Fruit fly (Drosophila melanogaster) ovary, adult (tissue): Measurements from ENCODE around the gene CG17982.

ENCODE experiments used
- CG17801 ChIP-seq: fragments of 200-800 bp; optimal IDR thresholded peaks from 2 replicates; lab custom pipeline; 2019; ENCODE audit warnings: missing biosample characterization, mild to moderate bottlenecking, missing genetic modification characterization, moderate library complexity; ENCODE audit not compliant: partially characterized antibody

The CG17982 gene

DNA sequence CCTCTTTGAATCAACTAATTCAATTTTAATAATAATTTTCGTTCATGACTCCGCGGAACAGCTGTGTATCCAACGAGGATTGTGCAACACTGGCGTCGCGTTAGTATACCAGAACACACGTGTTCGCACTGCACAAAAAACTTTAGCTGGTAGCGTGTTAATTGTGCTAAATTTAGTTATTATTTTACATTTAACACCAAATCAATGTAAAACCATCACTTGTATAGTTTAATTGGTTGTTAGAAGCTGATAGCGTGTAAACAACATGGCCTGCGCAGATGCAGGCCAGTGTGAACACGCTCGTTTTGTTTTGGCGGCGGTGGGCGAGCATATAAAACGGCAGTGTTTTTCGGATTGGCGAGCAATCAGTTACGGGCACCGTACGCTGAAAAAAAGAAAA lies 13.7 kb upstream of the CG17982 start, which contains the start of the genes Traf6 and GIIIspla2:
Traf6 (minus strand) TSS at position 93 of the 400 bp plus-strand sequence.
GIIIspla2 (plus strand) TSS at position 335 of the 400 bp plus-strand sequence.
- TF ChIP-seq CG17801 (GFP tag; lab: Kevin White, UChicago), result peak; percentile 72

- no peak for TF ChIP-seq CG17801 (GFP tag; lab: Kevin White, UChicago)
Measured at dm6 chrX:8152718-8153117, 9.1 kb upstream of the CG17982 start, which contains the start of gene CG18262. Gene CG18262, plus strand, starts transcription at chrX:8152948.

- TF ChIP-seq CG17801 (GFP tag; lab: Kevin White, UChicago), result no peak
Measured at dm6 chrX:8152077-8152476, 8.4 kb upstream of the CG17982 start, which contains the start of gene Gbeta5. Gene Gbeta5, minus strand, starts transcription at chrX:8152275.

dm6 chrX:8148556-8148955 lies 4.9 kb upstream of the CG17982 start, which contains the start of gene CG10959:
Gene CG10959, plus strand, starts transcription at chrX:8148783.
- no peak for TF ChIP-seq CG17801 (GFP tag; lab: Kevin White, UChicago)

DNA sequence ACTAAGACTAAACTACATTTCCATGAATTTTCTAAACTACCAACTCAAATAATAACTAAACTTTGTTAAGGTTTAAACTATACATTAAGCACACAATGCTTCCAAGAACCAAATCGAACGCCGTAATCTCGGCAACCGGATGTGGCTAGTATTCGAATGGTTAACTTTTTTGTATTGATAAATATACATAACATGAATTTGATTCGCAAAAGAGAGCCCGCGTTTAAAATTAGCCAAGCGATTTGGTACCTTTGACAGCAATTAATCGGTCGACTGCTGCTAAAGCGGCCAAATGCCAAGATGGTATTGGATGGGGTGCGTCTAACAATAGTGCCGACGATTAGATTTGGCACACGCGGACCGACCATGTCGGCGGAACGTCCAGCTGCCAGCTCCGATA lies 4.0 kb upstream of the CG17982 start, which contains the start of gene CG15336:
CG15336 (plus strand) TSS at position 301 of the 400 bp plus-strand sequence.
- TF ChIP-seq CG17801 (GFP tag; lab: Kevin White, UChicago), result no peak

DNA sequence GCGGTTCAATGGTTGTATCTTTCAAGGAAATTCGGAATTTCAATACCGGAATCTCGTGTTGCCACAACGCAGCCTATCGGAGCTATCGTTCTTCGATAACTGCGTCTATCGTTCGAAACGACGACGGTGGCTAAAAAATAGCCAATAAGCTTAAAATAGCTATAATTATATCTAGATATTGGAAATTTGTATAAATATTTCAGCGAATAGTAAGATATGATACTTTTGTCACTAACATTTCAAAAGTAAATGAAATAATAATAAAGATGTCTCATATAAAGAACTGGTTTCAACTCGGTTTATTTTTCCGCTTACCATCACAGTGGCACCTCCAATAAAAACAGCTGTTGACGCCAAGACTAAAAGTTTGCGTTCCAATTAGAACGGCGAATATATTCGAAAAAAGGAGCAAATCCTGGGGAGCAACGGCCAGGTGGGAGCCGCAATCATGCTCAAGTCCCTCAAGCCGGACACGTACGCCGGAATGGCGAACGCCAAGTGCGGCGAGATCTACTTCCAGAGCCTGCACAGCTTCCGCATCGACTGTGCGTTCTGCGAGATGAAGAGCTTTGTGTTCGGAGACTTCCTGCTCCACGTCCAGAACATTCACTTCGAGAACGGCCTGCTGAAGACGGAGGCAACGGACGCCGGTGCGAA lies 2.0 kb upstream of the CG17982 start, which contains the start of the genes alpha-PheRS and CG2129:
alpha-PheRS (minus strand) TSS at position 102 of the 657 bp plus-strand sequence.
CG2129 (plus strand) TSS at position 339 of the 657 bp plus-strand sequence.
- peak; percentile 75 for TF ChIP-seq CG17801 (GFP tag; lab: Kevin White, UChicago)

dm6 chrX:8142067-8142462 lies 1.6 kb downstream of the CG17982 start, which contains the start of gene Smox:
Gene Smox, minus strand, starts transcription at chrX:8142279.
- TF ChIP-seq CG17801 (GFP tag; lab: Kevin White, UChicago), result no peak

DNA sequence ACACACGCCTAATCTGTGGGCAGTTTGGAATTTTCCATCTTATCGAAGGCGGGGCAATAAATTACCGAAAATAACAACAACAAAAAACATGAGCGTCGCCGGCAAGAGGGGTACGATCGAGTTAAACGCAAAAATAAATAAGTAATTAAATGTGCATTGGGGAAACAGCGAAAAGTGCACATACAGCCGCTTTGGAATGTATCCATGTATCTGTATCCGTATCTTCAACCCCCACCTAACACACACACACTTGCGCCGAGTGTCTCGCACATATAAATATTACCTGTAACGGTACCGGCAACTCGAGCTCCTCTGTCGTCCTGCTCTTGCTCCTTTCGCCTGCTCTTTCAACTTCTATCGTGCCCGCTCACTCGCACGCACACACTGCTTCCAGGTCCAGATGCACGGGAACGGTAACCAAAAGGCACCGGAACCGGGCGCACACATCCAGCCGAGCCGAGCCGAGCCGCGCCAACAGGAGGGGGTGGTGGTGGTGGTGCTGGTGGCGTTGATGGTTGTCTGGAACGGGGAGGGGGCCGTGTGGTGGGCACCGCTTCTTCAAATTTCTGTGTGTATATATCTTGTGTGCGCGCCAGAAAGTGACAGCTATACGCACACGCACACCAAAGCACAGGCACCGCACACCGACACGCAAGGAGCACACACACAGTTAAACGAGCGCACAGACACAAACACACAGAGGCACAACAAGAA lies 2.1 kb downstream of the CG17982 start:
- TF ChIP-seq CG17801 (GFP tag; lab: Kevin White, UChicago), result no peak

DNA sequence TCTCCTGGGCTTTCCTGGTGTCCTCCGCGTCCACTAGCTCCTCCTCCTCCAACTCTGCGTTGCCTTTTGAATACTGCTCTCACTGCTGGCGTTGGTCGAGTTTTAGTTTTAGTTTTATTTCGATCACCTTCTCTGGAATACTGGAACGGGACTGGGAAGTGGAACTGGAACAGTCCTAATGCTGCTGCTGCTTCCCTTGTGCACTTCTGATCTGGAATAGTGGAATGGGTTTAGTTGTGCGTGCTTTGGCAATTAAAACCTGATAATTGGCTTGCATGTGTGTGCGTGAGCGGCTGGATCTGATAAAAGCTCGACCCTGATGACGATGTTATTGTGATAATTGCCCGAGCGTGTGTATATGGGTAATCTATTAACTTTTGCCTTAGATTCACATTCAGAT lies 2.9 kb downstream of the CG17982 start:
- no peak for TF ChIP-seq CG17801 (GFP tag; lab: Kevin White, UChicago)

DNA sequence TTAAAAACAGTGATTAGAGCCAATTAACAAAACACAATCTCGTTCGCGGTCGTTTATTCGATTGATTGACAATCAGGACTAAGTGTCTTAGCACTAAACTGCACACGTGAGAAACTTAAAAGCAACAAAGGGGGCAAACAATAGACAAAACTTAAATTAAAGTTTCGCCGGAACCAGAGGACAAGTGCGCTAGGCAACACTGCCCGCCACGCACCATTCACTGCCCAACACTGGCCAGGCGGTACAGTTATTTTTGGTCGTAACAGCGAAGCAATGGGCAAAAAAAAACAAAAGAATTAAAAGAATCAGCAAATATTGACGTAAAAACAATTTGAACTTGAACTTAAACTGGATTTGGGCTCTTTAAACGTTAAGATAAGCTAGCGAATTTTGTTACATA lies 6.3 kb downstream of the CG17982 start:
- TF ChIP-seq CG17801 (GFP tag; lab: Kevin White, UChicago), result no peak

- TF ChIP-seq CG17801 (GFP tag; lab: Kevin White, UChicago), result no peak
Measured at dm6 chrX:8135420-8135874, 8.2 kb downstream of the CG17982 start, which contains the start of the genes cyr and CG2120. Gene cyr, minus strand, starts transcription at chrX:8135713. Gene CG2120, plus strand, starts transcription at chrX:8135824.

DNA sequence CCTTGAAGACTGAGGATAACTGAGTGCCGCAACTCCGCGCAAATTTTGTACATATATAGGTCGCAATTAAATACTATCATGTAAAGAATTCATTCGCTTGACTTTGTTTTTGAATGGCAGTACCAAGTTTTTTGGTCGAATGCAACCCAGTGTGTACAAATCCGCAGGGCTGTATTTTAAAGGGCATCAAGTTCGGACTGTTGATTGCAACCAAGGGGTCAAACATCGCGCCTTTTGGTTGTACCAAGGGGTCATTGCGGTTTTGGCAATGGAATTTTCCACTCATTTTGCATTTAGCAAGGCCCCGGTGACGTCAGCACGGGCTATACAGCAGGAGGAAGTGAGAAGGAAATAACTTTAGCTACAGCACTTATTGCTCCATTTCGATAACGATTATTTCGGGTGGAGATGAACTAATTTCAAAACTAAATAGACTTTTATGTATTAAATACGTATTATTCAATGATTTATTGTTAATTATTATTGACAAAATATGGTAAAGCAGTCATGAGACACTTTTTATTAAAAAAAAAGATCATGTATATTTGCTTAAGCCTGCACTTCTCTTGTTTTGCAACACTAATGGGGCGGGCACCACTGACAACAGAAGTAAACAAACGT lies 11.8 kb downstream of the CG17982 start, which contains the start of gene CG10958:
CG10958 (plus strand) TSS at position 593 of the 621 bp plus-strand sequence.
- peak; percentile 69 for TF ChIP-seq CG17801 (GFP tag; lab: Kevin White, UChicago)

dm6 chrX:8129204-8129997 lies 14.2 kb downstream of the CG17982 start, which contains the start of gene CG2116:
Gene CG2116, plus strand, starts transcription at chrX:8129812.
- peak; percentile 40 for TF ChIP-seq CG17801 (GFP tag; lab: Kevin White, UChicago)

dm6 chrX:8128133-8128532 lies 15.5 kb downstream of the CG17982 start:
- no peak for TF ChIP-seq CG17801 (GFP tag; lab: Kevin White, UChicago)
